Fruit fly (Drosophila melanogaster): ENCODE measurements around the gene CG1571.

The CG1571 gene

dm6 chrX:8101479-8102198 is 26.0 kb downstream of the CG1571 start, which contains the start of gene CG2258 (continued):
- TF ChIP-seq CG13123 (GFP tag; optimal IDR thresholded peaks at IDR 0.05) (peak; percentile 35), ara (GFP tag; IDR thresholded peaks at IDR 0.05) (peak; percentile 70), CG3726 (GFP tag; IDR thresholded peaks at IDR 0.05) (peak; percentile 82), CG2129 (GFP tag; IDR thresholded peaks at IDR 0.05; ENCODE audit: partially characterized antibody) (no peak), CG6765 (GFP tag; optimal IDR thresholded peaks at IDR 0.05) (peak; percentile 69), corto (GFP tag; optimal IDR thresholded peaks at IDR 0.05) (no peak), exex (tag; optimal IDR thresholded peaks at IDR 0.05) (peak; percentile 46), nau (GFP tag; optimal IDR thresholded peaks at IDR 0.05) (peak; percentile 79), CG6813 (GFP tag; optimal IDR thresholded peaks at IDR 0.05) (peak; percentile 83), vvl (GFP tag; IDR thresholded peaks at IDR 0.05) (peak; percentile 95), CG14050 (GFP tag; IDR thresholded peaks at IDR 0.05) (peak; percentile 74), Drgx (GFP tag; IDR thresholded peaks at IDR 0.05) (peak; percentile 96), CG14860 (GFP tag; IDR thresholded peaks at IDR 0.05; ENCODE audit: partially characterized antibody) (no peak), jigr1 (GFP tag; IDR thresholded peaks at IDR 0.05) (peak; percentile 82), Neu2 (GFP tag; optimal IDR thresholded peaks at IDR 0.05; ENCODE audit: borderline replicate concordance) (no peak), NK7.1 (GFP tag; optimal IDR thresholded peaks at IDR 0.05) (peak; percentile 51), CG9609 (GFP tag; optimal IDR thresholded peaks at IDR 0.05) (peak; percentile 75), CG10543 (GFP tag; optimal IDR thresholded peaks at IDR 0.05) (peak; percentile 81), Pdp1 (GFP tag; optimal IDR thresholded peaks at IDR 0.05) (peak; percentile 33 to 35), B-H2 (GFP tag; optimal IDR thresholded peaks at IDR 0.05) (peak; percentile 54), CG15601 (tag; optimal IDR thresholded peaks at IDR 0.05) (peak; percentile 77), CG32532 (GFP tag; IDR thresholded peaks at IDR 0.05) (peak; percentile 84), CG11723 (GFP tag; optimal IDR thresholded peaks at IDR 0.05) (peak; percentile 68), CG33557 (GFP tag; optimal IDR thresholded peaks at IDR 0.05) (peak; percentile 46), nerfin-1 (tag; optimal IDR thresholded peaks at IDR 0.05) (peak; percentile 77), slou (GFP tag; optimal IDR thresholded peaks at IDR 0.05) (peak; percentile 52), Poxn (GFP tag; IDR thresholded peaks at IDR 0.05) (peak; percentile 37; the same call in 1 of the 2 replicates), phol (tag; optimal IDR thresholded peaks at IDR 0.05) (peak; percentile 85), bcd (GFP tag; optimal IDR thresholded peaks at IDR 0.05) (peak; percentile 74), CG4360 (GFP tag; IDR thresholded peaks at IDR 0.05) (peak; percentile 71), kni (GFP tag; optimal IDR thresholded peaks at IDR 0.05) (no peak), CG10147 (GFP tag; optimal IDR thresholded peaks at IDR 0.05) (peak; percentile 75), dan (GFP tag; IDR thresholded peaks at IDR 0.05) (no peak), CG1792 (GFP tag; optimal IDR thresholded peaks at IDR 0.05) (peak; percentile 62), CG3281 (GFP tag; optimal IDR thresholded peaks at IDR 0.05) (peak; percentile 81), chif (GFP tag; optimal IDR thresholded peaks at IDR 0.05) (peak; percentile 71 to 78), CG30431 (GFP tag; optimal IDR thresholded peaks at IDR 0.05) (peak; percentile 65), eyg (GFP tag; optimal IDR thresholded peaks at IDR 0.05) (peak; percentile 71), fu2 (GFP tag; optimal IDR thresholded peaks at IDR 0.05) (peak; percentile 63), CG17829 (tag; optimal IDR thresholded peaks at IDR 0.05) (peak; percentile 87), BtbVII (GFP tag; optimal IDR thresholded peaks at IDR 0.05) (peak; percentile 83), CG11456 (GFP tag; IDR thresholded peaks at IDR 0.05) (peak; percentile 86), jumu (GFP tag; optimal IDR thresholded peaks at IDR 0.05) (no peak), HmgD (GFP tag; optimal IDR thresholded peaks at IDR 0.05) (no peak), CG12769 (tag; optimal IDR thresholded peaks at IDR 0.05) (peak; percentile 90), C15 (GFP tag; IDR thresholded peaks at IDR 0.05) (peak; percentile 66; the same call in 1 of the 3 replicates), ttk (GFP tag; IDR thresholded peaks at IDR 0.05) (peak; percentile 77), org-1 (GFP tag; optimal IDR thresholded peaks at IDR 0.05) (peak; percentile 47), btn (GFP tag; optimal IDR thresholded peaks at IDR 0.05) (peak; percentile 69)
